Worm (Caenorhabditis elegans) whole organism, L2 larva: ENCODE measurements around the gene F26D2.13.

Experiments used
- Y55F3AM.14 ChIP-seq: fragments of 200-800 bp; sonication (Bioruptor generic); optimal IDR thresholded peaks from 2 replicates; lab custom pipeline; 2018; ENCODE audit warnings: mild to moderate bottlenecking, missing genetic modification characterization, missing compliant biosample characterization
- aly-2 ChIP-seq: fragments of 150-350 bp; optimal IDR thresholded peaks from 2 replicates; lab custom pipeline; 2014; ENCODE audit warnings: missing biosample characterization, missing genetic modification characterization
- skn-1 ChIP-seq: sonication (generic microtip); optimal IDR thresholded peaks from 2 replicates; lab custom pipeline; 2017; ENCODE audit warnings: missing biosample characterization, missing genetic modification characterization
- zag-1 ChIP-seq: fragments of 150-350 bp; optimal IDR thresholded peaks from 2 replicates; lab custom pipeline; 2014; ENCODE audit warnings: missing biosample characterization, missing genetic modification characterization

DNA sequence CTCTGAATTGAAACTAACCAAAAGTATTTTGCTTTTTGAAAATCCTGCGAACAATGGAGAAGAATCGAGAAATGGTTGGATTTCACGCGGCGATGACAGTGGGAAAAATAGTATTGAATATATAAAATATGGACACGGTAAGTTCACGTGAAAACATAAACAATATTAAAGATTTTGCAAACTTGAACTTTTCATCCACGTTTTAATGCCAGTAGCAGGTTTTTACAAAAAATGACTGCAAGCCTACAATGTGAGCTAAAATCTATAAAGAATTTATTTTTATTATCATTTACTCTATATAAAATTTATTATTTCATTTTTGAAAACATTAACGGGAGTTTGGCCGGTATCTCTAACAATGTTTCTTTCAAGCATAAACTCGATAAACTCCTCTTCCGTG, 5.9 kb downstream of the F26D2.13 start, which contains the start of gene F26D2.10:
- TF ChIP-seq skn-1 (tag; lab: Kevin White, UChicago) (no peak), aly-2 (tag; lab: Kevin White, UChicago) (no peak), zag-1 (tag; lab: Kevin White, UChicago) (no peak), Y55F3AM.14 (no peak)
